Fruit fly (Drosophila melanogaster): ENCODE data around the gene CG33500.

Gene CG33500

dm6 chr3L:11528397-11528923 is 20.0 kb downstream of the CG33500 start:
- TF ChIP-seq CG4318 (GFP tag; optimal IDR thresholded peaks at IDR 0.05): no peak
- TF ChIP-seq CG15336 (GFP tag; IDR thresholded peaks at IDR 0.05): 0 out of 2 replicates have a peak, but pooled peaks have one; percentile 17
- TF ChIP-seq OdsH (GFP tag; optimal IDR thresholded peaks at IDR 0.05): no peak
- TF ChIP-seq vri (GFP tag; optimal IDR thresholded peaks at IDR 0.05): peak; percentile 60
- TF ChIP-seq CG3032 (tag; optimal IDR thresholded peaks at IDR 0.05): no peak
- no peak for TF ChIP-seq Smox (GFP tag; optimal IDR thresholded peaks at IDR 0.05)
- no peak for TF ChIP-seq lz (GFP tag; optimal IDR thresholded peaks at IDR 0.05)
- TF ChIP-seq topi (GFP tag; optimal IDR thresholded peaks at IDR 0.05): no peak
- TF ChIP-seq Sox15 (GFP tag; optimal IDR thresholded peaks at IDR 0.05): no peak
- peak; percentile 90 for TF ChIP-seq fkh (GFP tag; optimal IDR thresholded peaks at IDR 0.05)
- TF ChIP-seq Eip75B (GFP tag; optimal IDR thresholded peaks at IDR 0.05): no peak
- no peak for TF ChIP-seq dsx (GFP tag; optimal IDR thresholded peaks at IDR 0.05; ENCODE audit: poor library complexity, severe bottlenecking)
- no peak for TF ChIP-seq CG8319 (GFP tag; optimal IDR thresholded peaks at IDR 0.05)
- no peak for TF ChIP-seq CG32006 (GFP tag; optimal IDR thresholded peaks at IDR 0.05)
- TF ChIP-seq acj6 (GFP tag; optimal IDR thresholded peaks at IDR 0.05): no peak
- TF ChIP-seq Gug (GFP tag; IDR thresholded peaks at IDR 0.05): no peak
- no peak for TF ChIP-seq Sox102F (GFP tag; optimal IDR thresholded peaks at IDR 0.05)
- no peak for TF ChIP-seq esn (GFP tag; optimal IDR thresholded peaks at IDR 0.05)
- no peak for TF ChIP-seq CG3919 (GFP tag; optimal IDR thresholded peaks at IDR 0.05)
- TF ChIP-seq CG8119 (GFP tag; IDR thresholded peaks at IDR 0.05): no peak
- no peak for TF ChIP-seq achi (GFP tag; optimal IDR thresholded peaks at IDR 0.05)
- no peak for TF ChIP-seq Blimp-1 (GFP tag; optimal IDR thresholded peaks at IDR 0.05)
- no peak for TF ChIP-seq cyc (GFP tag; optimal IDR thresholded peaks at IDR 0.05)
- TF ChIP-seq CG10631 (GFP tag; optimal IDR thresholded peaks at IDR 0.05): no peak
- TF ChIP-seq CG6854 (GFP tag; optimal IDR thresholded peaks at IDR 0.05): no peak
- peak; percentile 33 for TF ChIP-seq Eip78C (GFP tag)
- TF ChIP-seq Hr39 (GFP tag; optimal IDR thresholded peaks at IDR 0.05): no peak

dm6 chr3L:11529707-11530106 is 21.3 kb downstream of the CG33500 start:
- TF ChIP-seq Gug (GFP tag; IDR thresholded peaks at IDR 0.05): no peak
- TF ChIP-seq fd59A (GFP tag; optimal IDR thresholded peaks at IDR 0.05): no peak
- TF ChIP-seq dac (GFP tag; optimal IDR thresholded peaks at IDR 0.05): no peak
- TF ChIP-seq Blimp-1 (GFP tag; optimal IDR thresholded peaks at IDR 0.05): no peak
- TF ChIP-seq CG11294 (GFP tag; IDR thresholded peaks at IDR 0.05): no peak
- no peak for TF ChIP-seq Ets96B (tag; optimal IDR thresholded peaks at IDR 0.05)
- TF ChIP-seq CG8119 (GFP tag; IDR thresholded peaks at IDR 0.05): no peak
- no peak for TF ChIP-seq cyc (GFP tag; optimal IDR thresholded peaks at IDR 0.05)
- no peak for TF ChIP-seq net (GFP tag; optimal IDR thresholded peaks at IDR 0.05)
- TF ChIP-seq Eip75B (GFP tag; optimal IDR thresholded peaks at IDR 0.05): no peak
- TF ChIP-seq CG9139 (GFP tag; optimal IDR thresholded peaks at IDR 0.05): no peak
- TF ChIP-seq topi (GFP tag; optimal IDR thresholded peaks at IDR 0.05): no peak

dm6 chr3L:11530370-11530769 is 21.9 kb downstream of the CG33500 start:
- TF ChIP-seq dac (GFP tag; optimal IDR thresholded peaks at IDR 0.05): no peak
- TF ChIP-seq fkh (GFP tag; optimal IDR thresholded peaks at IDR 0.05): peak; percentile 61
- no peak for TF ChIP-seq dsx (GFP tag; optimal IDR thresholded peaks at IDR 0.05; ENCODE audit: poor library complexity, severe bottlenecking)
- no peak for TF ChIP-seq CG7368 (GFP tag; optimal IDR thresholded peaks at IDR 0.05)

dm6 chr3L:11531300-11531699 is 22.9 kb downstream of the CG33500 start:
- TF ChIP-seq Eip93F (GFP tag; optimal IDR thresholded peaks at IDR 0.05) (peak; percentile 20), salr (GFP tag; optimal IDR thresholded peaks at IDR 0.05) (no peak), fkh (GFP tag; optimal IDR thresholded peaks at IDR 0.05) (peak; percentile 19), CG6808 (GFP tag; optimal IDR thresholded peaks at IDR 0.05) (no peak), Eip78C (GFP tag) (peak; percentile 57), Sox14 (GFP tag; optimal IDR thresholded peaks at IDR 0.05) (peak; percentile 17)
